Worm (Caenorhabditis elegans): ENCODE measurements around the gene srlf-37.

The srlf-37 gene

ce11 chrV:581616-582015, 22.4 kb downstream of the srlf-37 start, which contains the start of gene nstp-7:
Gene nstp-7, plus strand, starts transcription at chrV:581916.
- TF ChIP-seq aha-1 (tag) (no peak), ces-1 (GFP tag; optimal IDR thresholded peaks at IDR 0.05) (no peak), ama-1 (optimal IDR thresholded peaks at IDR 0.05) (no peak)

ce11 chrV:578977-579376, 25.0 kb downstream of the srlf-37 start, which contains the start of gene K06H6.4:
Gene K06H6.4, plus strand, starts transcription at chrV:579277.
- no peak for TF ChIP-seq ceh-20 (GFP tag; IDR thresholded peaks at IDR 0.05)
- no peak for TF ChIP-seq dmd-9 (GFP tag; IDR thresholded peaks at IDR 0.05)
- TF ChIP-seq pqm-1 (tag; optimal IDR thresholded peaks at IDR 0.05) = no peak
- TF ChIP-seq tra-1 (GFP tag; IDR thresholded peaks at IDR 0.05) = no peak
- TF ChIP-seq mxl-2 (GFP tag; conservative IDR thresholded peaks at IDR 0.05) = no peak
- no peak for TF ChIP-seq lin-1 (GFP tag; IDR thresholded peaks at IDR 0.05)
- TF ChIP-seq tag-97 (GFP tag; IDR thresholded peaks at IDR 0.05) = no peak
- TF ChIP-seq dmd-6 (GFP tag; IDR thresholded peaks at IDR 0.05) = no peak
- no peak for TF ChIP-seq jun-1 (tag; optimal IDR thresholded peaks at IDR 0.05)

ce11 chrV:576918-577317, 27.1 kb downstream of the srlf-37 start:
- no peak for TF ChIP-seq duxl-1 (tag; optimal IDR thresholded peaks at IDR 0.05; ENCODE audit: poor library complexity)
- TF ChIP-seq ZK546.5 (tag; optimal IDR thresholded peaks at IDR 0.05) = no peak
- no peak for TF ChIP-seq fos-1 (tag; optimal IDR thresholded peaks at IDR 0.05)
- no peak for TF ChIP-seq ceh-82 (tag; optimal IDR thresholded peaks at IDR 0.05)
- TF ChIP-seq saeg-2 (GFP tag; IDR thresholded peaks at IDR 0.05) = no peak
- TF ChIP-seq lin-1 (GFP tag; IDR thresholded peaks at IDR 0.05) = no peak
- TF ChIP-seq hmg-1.1 (GFP tag; IDR thresholded peaks at IDR 0.05) = no peak
- TF ChIP-seq unc-62 (GFP tag; optimal IDR thresholded peaks at IDR 0.05 in 1 of 2) = peak in 1 of 2 experiments; percentile 97
- no peak for TF ChIP-seq unc-62 (tag; optimal IDR thresholded peaks at IDR 0.05)
- no peak for TF ChIP-seq php-3 (GFP tag; IDR thresholded peaks at IDR 0.05)

ce11 chrV:576070-576469, 27.9 kb downstream of the srlf-37 start, which contains the start of gene K06H6.5:
Gene K06H6.5, plus strand, starts transcription at chrV:576370.
- TF ChIP-seq ceh-20 (GFP tag; IDR thresholded peaks at IDR 0.05) (no peak), fos-1 (tag; optimal IDR thresholded peaks at IDR 0.05) (no peak), hlh-30 (tag; optimal IDR thresholded peaks at IDR 0.05; ENCODE audit: insufficient read depth) (no peak), nhr-11 (tag; optimal IDR thresholded peaks at IDR 0.05) (no peak), nhr-41 (GFP tag; IDR thresholded peaks at IDR 0.05) (no peak), Y75B8A.6 (GFP tag; IDR thresholded peaks at IDR 0.05) (no peak), nhr-28 (tag; optimal IDR thresholded peaks at IDR 0.05) (no peak), Y105C5A.15 (GFP tag; IDR thresholded peaks at IDR 0.05) (no peak), lin-15B (tag; optimal IDR thresholded peaks at IDR 0.05) (no peak), lin-38 (GFP tag; IDR thresholded peaks at IDR 0.05) (no peak), lsy-2 (tag; optimal IDR thresholded peaks at IDR 0.05) (no peak), mxl-2 (GFP tag; conservative IDR thresholded peaks at IDR 0.05) (no peak), saeg-2 (GFP tag; IDR thresholded peaks at IDR 0.05) (no peak), mep-1 (tag; optimal IDR thresholded peaks at IDR 0.05) (no peak), zfp-3 (GFP tag; conservative IDR thresholded peaks at IDR 0.05) (no peak), attf-4 (tag; optimal IDR thresholded peaks at IDR 0.05) (no peak), lin-39 (tag; optimal IDR thresholded peaks at IDR 0.05) (no peak), aly-2 (tag; optimal IDR thresholded peaks at IDR 0.05) (no peak), snpc-4 (tag; optimal IDR thresholded peaks at IDR 0.05) (no peak)

ce11 chrV:574639-575038, 29.4 kb downstream of the srlf-37 start, which contains the start of gene C14C6.13:
Gene C14C6.13, minus strand, starts transcription at chrV:574739.
- no peak for TF ChIP-seq fkh-10 (GFP tag; optimal IDR thresholded peaks at IDR 0.05)
- no peak for TF ChIP-seq hif-1 (tag; optimal IDR thresholded peaks at IDR 0.05)
- no peak for TF ChIP-seq madf-9 (GFP tag; conservative IDR thresholded peaks at IDR 0.05)
- no peak for TF ChIP-seq lsy-2 (tag; optimal IDR thresholded peaks at IDR 0.05)
- no peak for TF ChIP-seq ama-1 (optimal IDR thresholded peaks at IDR 0.05)
